Worm (Caenorhabditis elegans) whole organism, dauer: ENCODE data around the gene F23B12.7.

Source experiments
- unc-62 ChIP-seq: sonication (generic microtip); optimal IDR thresholded peaks from 2 replicates; lab custom pipeline; 2017; ENCODE audit warnings: missing biosample characterization, missing genetic modification reagents, missing genetic modification characterization

Gene F23B12.7

ce11 chrV:14449397-14449796 lies at the start of gene F23B12.7:
F23B12.7 (plus strand) TSS chrV:14449697.
- TF ChIP-seq unc-62 (GFP tag; lab: Kevin White, UChicago), result no peak

ce11 chrV:14405647-14406046 lies 43.9 kb upstream of the F23B12.7 start:
- no peak for TF ChIP-seq unc-62 (GFP tag; lab: Kevin White, UChicago)

- no peak for TF ChIP-seq unc-62 (GFP tag; lab: Kevin White, UChicago)
Observed at ce11 chrV:14408774-14409173, 40.7 kb upstream of the F23B12.7 start, which contains the start of gene gnrr-2. gnrr-2 (plus strand) TSS chrV:14409074.

DNA sequence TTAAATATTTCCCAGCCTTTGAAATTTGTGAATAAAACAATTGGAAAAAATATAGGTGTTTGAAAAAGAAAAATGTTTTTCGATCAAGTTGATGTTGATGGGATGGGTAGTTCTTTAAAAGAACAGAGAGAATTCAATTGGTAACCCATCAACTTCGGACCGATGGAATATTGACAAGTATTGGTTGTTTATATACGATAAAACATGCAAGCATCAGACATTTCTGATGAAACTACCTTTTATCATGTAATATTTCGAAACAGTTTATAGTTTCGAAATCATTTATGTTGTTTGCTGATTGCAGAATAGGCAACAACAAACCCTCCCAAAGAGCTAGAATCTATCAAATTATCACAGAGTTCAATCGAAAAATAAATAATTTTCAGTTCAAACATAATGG lies 39.6 kb upstream of the F23B12.7 start:
- TF ChIP-seq unc-62 (GFP tag; lab: Kevin White, UChicago), result no peak

- TF ChIP-seq unc-62 (GFP tag; lab: Kevin White, UChicago), result no peak
Observed at ce11 chrV:14411989-14412388, 37.5 kb upstream of the F23B12.7 start.

- TF ChIP-seq unc-62 (GFP tag; lab: Kevin White, UChicago), result no peak
Observed at ce11 chrV:14414032-14414431, 35.5 kb upstream of the F23B12.7 start.

ce11 chrV:14414964-14415564 lies 34.4 kb upstream of the F23B12.7 start, which contains the start of the genes nxf-1 and C15H11.11:
nxf-1 (minus strand) TSS chrV:14415014.
C15H11.11 (plus strand) TSS chrV:14415499.
- TF ChIP-seq unc-62 (GFP tag; lab: Kevin White, UChicago), result no peak

DNA sequence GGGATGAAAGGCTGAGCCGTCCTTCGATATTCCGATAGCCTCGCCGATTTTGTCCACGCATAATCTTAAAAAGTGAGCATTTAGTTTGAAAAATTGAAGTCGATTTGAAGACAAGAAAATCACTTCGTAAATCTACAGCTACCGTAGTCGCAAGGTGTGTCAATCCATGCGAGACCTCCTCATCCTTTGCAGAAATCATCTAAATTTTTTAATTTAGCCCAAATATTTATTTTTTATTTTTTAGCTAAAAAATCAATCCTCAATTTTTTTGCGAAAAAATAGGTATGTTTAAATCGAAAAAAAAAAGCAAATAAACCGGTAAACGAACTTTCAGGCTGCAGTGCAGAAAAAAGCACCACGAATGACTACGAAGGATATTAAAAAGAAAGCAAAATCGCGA lies 31.8 kb upstream of the F23B12.7 start, which contains the start of the genes nxf-2 and set-31:
nxf-2 (minus strand) TSS at position 101 of the 400 bp plus-strand sequence.
set-31 (plus strand) TSS at position 169 of the 400 bp plus-strand sequence.
- no peak for TF ChIP-seq unc-62 (GFP tag; lab: Kevin White, UChicago)

ce11 chrV:14419855-14420254 lies 29.6 kb upstream of the F23B12.7 start:
- TF ChIP-seq unc-62 (GFP tag; lab: Kevin White, UChicago), result no peak

- no peak for TF ChIP-seq unc-62 (GFP tag; lab: Kevin White, UChicago)
Observed at ce11 chrV:14421325-14421724, 28.2 kb upstream of the F23B12.7 start, which contains the start of gene dhs-22. dhs-22 (minus strand) TSS chrV:14421440.

DNA sequence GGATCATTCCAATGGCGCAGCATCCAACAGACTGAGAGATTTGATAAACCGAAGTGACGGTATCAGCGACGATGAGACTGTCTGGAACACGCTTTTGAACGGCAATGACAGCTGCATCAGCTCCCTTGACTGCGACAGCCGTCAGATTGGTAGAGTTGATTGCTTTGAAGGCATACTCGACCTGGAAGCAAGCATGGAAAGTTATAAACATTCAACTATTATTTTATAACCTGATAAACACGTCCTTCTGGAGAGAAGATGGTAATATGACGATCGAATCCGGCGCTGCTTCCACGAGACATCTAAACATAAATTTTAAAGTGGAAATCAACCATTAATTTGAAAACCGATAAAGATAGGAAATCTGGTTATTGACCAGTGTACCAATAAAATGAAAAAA lies 27.2 kb upstream of the F23B12.7 start, which contains the start of gene pas-1:
pas-1 (minus strand) TSS at position 302 of the 400 bp plus-strand sequence.
- no peak for TF ChIP-seq unc-62 (GFP tag; lab: Kevin White, UChicago)

DNA sequence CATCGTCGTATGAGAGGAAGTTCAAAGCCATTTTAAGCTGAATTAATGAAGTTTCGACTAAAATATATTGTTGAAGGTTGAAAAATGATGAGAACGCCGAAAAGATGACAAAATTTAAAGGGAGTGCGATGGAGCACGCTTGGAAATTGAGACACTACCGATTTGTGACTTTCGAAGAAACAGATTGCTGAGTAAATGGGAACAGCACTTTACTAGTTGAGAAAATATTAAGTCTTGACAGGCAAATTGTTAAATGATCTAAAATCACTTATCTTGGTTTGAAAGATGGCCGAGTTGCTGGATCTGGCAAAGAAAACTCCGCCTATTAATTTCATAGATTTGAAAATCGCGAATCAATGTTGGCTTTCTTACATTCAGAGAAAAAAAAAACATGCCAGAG lies 26.2 kb upstream of the F23B12.7 start, which contains the start of gene rpoa-12:
rpoa-12 (minus strand) TSS at position 37 of the 400 bp plus-strand sequence.
- no peak for TF ChIP-seq unc-62 (GFP tag; lab: Kevin White, UChicago)

- TF ChIP-seq unc-62 (GFP tag; lab: Kevin White, UChicago), result no peak
Observed at ce11 chrV:14424958-14425492, 24.5 kb upstream of the F23B12.7 start, which contains the start of gene rrsr-1. rrsr-1 (minus strand) TSS chrV:14425008.

- no peak for TF ChIP-seq unc-62 (GFP tag; lab: Kevin White, UChicago)
Observed at ce11 chrV:14426013-14426412, 23.5 kb upstream of the F23B12.7 start.

DNA sequence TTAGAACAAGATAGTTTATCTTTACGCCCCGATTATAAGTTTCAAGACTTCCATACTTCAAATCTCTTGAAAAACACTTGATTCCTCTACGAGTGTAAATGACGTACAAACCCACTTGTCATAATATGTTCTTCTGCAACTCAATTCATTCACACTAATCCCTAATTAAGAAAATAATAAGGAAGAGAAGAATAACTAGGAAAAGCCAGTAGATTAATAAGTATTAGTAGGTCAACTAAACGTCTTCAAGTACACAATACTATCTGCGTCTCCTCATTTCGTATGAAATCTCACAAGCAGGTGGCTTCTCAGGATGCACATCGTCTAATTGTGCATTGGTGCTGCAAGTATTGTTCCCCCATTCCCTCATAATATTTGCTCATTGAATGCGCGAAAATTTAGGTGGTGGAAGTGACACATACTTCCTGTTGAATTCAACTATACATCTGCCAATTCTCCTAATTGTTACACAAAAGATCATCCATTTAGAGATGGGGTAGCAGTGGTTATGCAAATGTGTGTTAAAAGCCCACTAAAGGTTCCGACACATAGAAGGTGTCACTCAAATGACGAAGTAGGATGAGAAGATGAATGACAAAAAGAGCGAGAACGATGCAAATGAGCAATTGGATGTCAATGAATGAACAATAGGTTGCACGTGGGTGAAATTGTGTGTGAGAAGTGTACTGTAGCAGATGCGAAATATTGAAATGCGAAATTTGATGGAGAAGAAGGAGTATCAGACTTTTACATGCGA lies 22.2 kb upstream of the F23B12.7 start:
- no peak for TF ChIP-seq unc-62 (GFP tag; lab: Kevin White, UChicago)

DNA sequence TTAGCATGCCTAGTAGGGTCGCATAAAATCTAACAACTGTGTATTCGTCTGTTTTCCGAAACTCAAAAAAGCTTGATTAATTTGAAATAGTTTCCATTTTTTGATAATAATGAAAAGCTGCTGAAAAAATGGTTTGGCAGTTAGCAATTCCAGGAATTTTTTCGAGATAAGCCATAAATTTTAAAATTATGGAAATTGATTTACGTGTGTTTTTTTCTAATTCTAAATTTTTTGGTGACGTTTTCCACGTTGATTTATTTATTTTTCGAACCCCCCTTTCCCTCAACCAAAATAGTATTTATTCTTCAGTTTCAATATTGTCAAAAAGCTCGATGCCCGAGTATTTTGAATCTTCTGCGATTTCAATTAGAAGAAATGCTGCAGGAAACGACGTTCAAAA lies 20.6 kb upstream of the F23B12.7 start, which contains the start of gene F23B12.1:
F23B12.1 (plus strand) TSS at position 301 of the 400 bp plus-strand sequence.
- TF ChIP-seq unc-62 (GFP tag; lab: Kevin White, UChicago), result no peak
